Worm (Caenorhabditis elegans) whole organism, midembryonic: ENCODE data around the gene dao-2.

Experiments used
- T22C8.4 ChIP-seq: fragments of 200-800 bp; sonication (Bioruptor generic); IDR thresholded peaks from 2 replicates; pipeline ENCODE4 v1.3.6; 2022; ENCODE audit warnings: missing genetic modification characterization, missing compliant biosample characterization
- cog-1 ChIP-seq: sonication (generic microtip); optimal IDR thresholded peaks from 2 replicates; lab custom pipeline; 2016; ENCODE audit warnings: missing genetic modification characterization, missing compliant biosample characterization
- flt-1 ChIP-seq: fragments of 200-800 bp; sonication (Bioruptor generic); IDR thresholded peaks from 2 replicates; pipeline ENCODE4 v1.3.6; 2022; ENCODE audit warnings: missing genetic modification characterization, missing compliant biosample characterization
- klf-2 ChIP-seq: fragments of 200-800 bp; sonication (Bioruptor generic); conservative IDR thresholded peaks from 2 replicates; pipeline ENCODE4 v1.3.6; 2022; ENCODE audit warnings: missing genetic modification reagents, missing genetic modification characterization, missing compliant biosample characterization
- med-1 ChIP-seq: sonication (generic microtip); optimal IDR thresholded peaks from 2 replicates; lab custom pipeline; 2017; ENCODE audit warnings: missing genetic modification characterization, mild to moderate bottlenecking, missing compliant biosample characterization, antibody characterized with exemption, missing genetic modification reagents; ENCODE audit not compliant: insufficient read depth
- ref-1 ChIP-seq: fragments of 200-800 bp; sonication (Bioruptor generic); conservative IDR thresholded peaks from 2 replicates; pipeline ENCODE4 v1.3.6; 2022; ENCODE audit warnings: missing genetic modification reagents, missing genetic modification characterization, missing compliant biosample characterization
- tab-1 ChIP-seq: fragments of 200-800 bp; sonication (Bioruptor generic); IDR thresholded peaks from 2 replicates; pipeline ENCODE4 v1.3.6; 2022; ENCODE audit warnings: missing genetic modification characterization, missing compliant biosample characterization
- ztf-23 ChIP-seq: fragments of 200-800 bp; sonication (Bioruptor generic); IDR thresholded peaks from 2 replicates; pipeline ENCODE4 v1.3.6; 2022; ENCODE audit warnings: missing genetic modification reagents, missing genetic modification characterization, missing compliant biosample characterization
- ztf-29 ChIP-seq: fragments of 200-800 bp; sonication (Bioruptor generic); IDR thresholded peaks from 2 replicates; pipeline ENCODE4 v1.3.6; 2022; ENCODE audit warnings: missing genetic modification reagents, missing genetic modification characterization, missing compliant biosample characterization

ce11 chrII:4579920-4580474 lies 17.2 kb downstream of the dao-2 start:
- TF ChIP-seq ztf-23 (GFP tag; lab: Robert Waterston, UW): no peak
- no peak for TF ChIP-seq ztf-29
- peak; percentile 13; the same call in 1 of the 2 replicates for TF ChIP-seq flt-1
- no peak for TF ChIP-seq T22C8.4 (GFP tag; lab: Robert Waterston, UW)
- no peak for TF ChIP-seq tab-1
- TF ChIP-seq klf-2: no peak
- no peak for TF ChIP-seq med-1 (GFP tag; lab: Kevin White, UChicago)
- TF ChIP-seq ref-1 (GFP tag; lab: Robert Waterston, UW): no peak
- no peak for TF ChIP-seq cog-1 (tag; lab: Kevin White, UChicago)
